Worm (Caenorhabditis elegans) whole organism, L2 larva: ENCODE data around the gene mfsd-8.

Experiments
- ama-1 ChIP-seq: fragments of 150-350 bp; optimal IDR thresholded peaks from 2 replicates; lab custom pipeline; 2018; ENCODE audit warnings: inconsistent platforms
- egl-27 ChIP-seq: sonication (generic microtip); optimal IDR thresholded peaks from 3 replicates; lab custom pipeline; 2017; ENCODE audit warnings: missing biosample characterization, missing genetic modification reagents, missing genetic modification characterization
- elt-1 ChIP-seq: fragments of 150-350 bp; optimal IDR thresholded peaks from 2 replicates; lab custom pipeline; 2014; ENCODE audit warnings: missing biosample characterization, missing genetic modification characterization
- lin-13 ChIP-seq: fragments of 150-350 bp; optimal IDR thresholded peaks from 2 replicates; lab custom pipeline; 2014; ENCODE audit warnings: missing biosample characterization, missing genetic modification reagents, missing genetic modification characterization
- lin-39 ChIP-seq: fragments of 150-350 bp; optimal IDR thresholded peaks from 2 replicates; lab custom pipeline; 2014; ENCODE audit warnings: missing biosample characterization, missing genetic modification reagents, missing genetic modification characterization
- nhr-237 ChIP-seq: fragments of 150-350 bp; optimal IDR thresholded peaks from 2 replicates; lab custom pipeline; 2014; ENCODE audit warnings: missing biosample characterization, missing genetic modification characterization
- sem-4 ChIP-seq: fragments of 150-350 bp; optimal IDR thresholded peaks from 2 replicates; lab custom pipeline; 2014; ENCODE audit warnings: missing biosample characterization, missing genetic modification reagents, missing genetic modification characterization
- snpc-4 ChIP-seq: fragments of 150-350 bp; optimal IDR thresholded peaks from 2 replicates; lab custom pipeline; 2014; ENCODE audit warnings: missing biosample characterization, missing genetic modification characterization
- unc-62 ChIP-seq: fragments of 150-350 bp; optimal IDR thresholded peaks from 2 replicates; lab custom pipeline; 2014; ENCODE audit warnings: missing biosample characterization, missing genetic modification reagents, missing genetic modification characterization
- zag-1 ChIP-seq: fragments of 150-350 bp; optimal IDR thresholded peaks from 2 replicates; lab custom pipeline; 2014; ENCODE audit warnings: missing biosample characterization, missing genetic modification characterization

DNA sequence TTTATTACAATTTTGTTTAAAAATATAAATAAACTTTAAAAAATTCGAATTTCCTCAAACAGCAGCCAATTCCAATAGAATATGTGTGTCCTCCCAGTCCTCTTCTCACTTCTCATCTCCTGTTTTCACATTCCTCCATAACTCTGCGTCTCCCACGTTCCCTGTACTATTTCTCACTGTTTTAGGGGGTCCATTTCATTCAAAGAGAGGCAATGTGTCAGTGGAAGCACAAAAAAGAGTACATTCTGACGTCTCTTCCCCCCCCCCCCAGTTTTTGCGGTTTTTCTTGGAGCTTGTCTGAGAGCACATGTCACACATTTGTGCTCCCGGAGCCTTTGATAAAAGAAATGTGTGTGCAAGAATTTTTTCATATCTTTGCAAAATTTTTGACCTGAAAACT is 22.4 kb downstream of the mfsd-8 start:
- TF ChIP-seq nhr-237 (tag; lab: Kevin White, UChicago) (no peak), elt-1 (no peak), unc-62 (GFP tag; lab: Kevin White, UChicago) (no peak), lin-13 (GFP tag; lab: Kevin White, UChicago) (no peak), snpc-4 (tag; lab: Kevin White, UChicago) (no peak), ama-1 (lab: Kevin White, UChicago) (no peak), zag-1 (tag; lab: Kevin White, UChicago) (no peak), lin-39 (tag; lab: Kevin White, UChicago) (no peak), egl-27 (tag; lab: Kevin White, UChicago) (no peak), sem-4 (no peak)
